Fruit fly (Drosophila melanogaster): ENCODE data around the gene Mst27D.

Gene Mst27D

dm6 chr2L:7073011-7073410 is 12.4 kb upstream of the Mst27D start (continued):
- TF ChIP-seq CG1233 (GFP tag; optimal IDR thresholded peaks at IDR 0.05) (no peak), wor (GFP tag; IDR thresholded peaks at IDR 0.05) (no peak), CG43689 (GFP tag; IDR thresholded peaks at IDR 0.05) (no peak), CG34422 (GFP tag; IDR thresholded peaks at IDR 0.05) (0 out of 3 replicates have a peak, but pooled peaks have one; percentile 8), bcd (GFP tag; optimal IDR thresholded peaks at IDR 0.05) (no peak), dati (GFP tag; IDR thresholded peaks at IDR 0.05) (no peak), BEAF-32 (GFP tag; optimal IDR thresholded peaks at IDR 0.05) (no peak), fu2 (GFP tag; optimal IDR thresholded peaks at IDR 0.05) (no peak), nerfin-1 (tag; optimal IDR thresholded peaks at IDR 0.05) (no peak), CG1603 (tag; optimal IDR thresholded peaks at IDR 0.05) (peak; percentile 39), CG18476 (GFP tag; optimal IDR thresholded peaks at IDR 0.05) (no peak), sima (GFP tag; optimal IDR thresholded peaks at IDR 0.05) (no peak), hbn (GFP tag; IDR thresholded peaks at IDR 0.05; ENCODE audit: partially characterized antibody) (no peak), twi (tag; optimal IDR thresholded peaks at IDR 0.05) (no peak), crc (GFP tag; optimal IDR thresholded peaks at IDR 0.05) (no peak), D19B (GFP tag; optimal IDR thresholded peaks at IDR 0.05) (no peak), jigr1 (GFP tag; IDR thresholded peaks at IDR 0.05) (no peak), CG2678 (tag; optimal IDR thresholded peaks at IDR 0.05) (peak; percentile 37), Dll (GFP tag; IDR thresholded peaks at IDR 0.05; ENCODE audit: partially characterized antibody) (no peak), cato (GFP tag; optimal IDR thresholded peaks at IDR 0.05; ENCODE audit: borderline replicate concordance) (no peak), pfk (GFP tag; optimal IDR thresholded peaks at IDR 0.05) (no peak), Usf (GFP tag; optimal IDR thresholded peaks at IDR 0.05) (no peak), maf-S (GFP tag; optimal IDR thresholded peaks at IDR 0.05) (no peak), CG12744 (GFP tag; optimal IDR thresholded peaks at IDR 0.05) (no peak), yki (optimal IDR thresholded peaks at IDR 0.05) (no peak), CG8388 (GFP tag; optimal IDR thresholded peaks at IDR 0.05) (peak; percentile 24), CG7556 (GFP tag; optimal IDR thresholded peaks at IDR 0.05) (no peak), CG7271 (tag; optimal IDR thresholded peaks at IDR 0.05) (no peak), CG7963 (GFP tag; IDR thresholded peaks at IDR 0.05; ENCODE audit: partially characterized antibody) (no peak), Atf6 (GFP tag; IDR thresholded peaks at IDR 0.05) (no peak), CG11723 (GFP tag; optimal IDR thresholded peaks at IDR 0.05) (no peak), CG10147 (GFP tag; optimal IDR thresholded peaks at IDR 0.05) (no peak), scrt (GFP tag; optimal IDR thresholded peaks at IDR 0.05) (no peak), BtbVII (GFP tag; optimal IDR thresholded peaks at IDR 0.05) (no peak), ap (GFP tag; IDR thresholded peaks at IDR 0.05) (no peak), CG8281 (tag; optimal IDR thresholded peaks at IDR 0.05) (no peak), Gug (GFP tag; IDR thresholded peaks at IDR 0.05) (no peak), slbo (GFP tag; IDR thresholded peaks at IDR 0.05) (peak; percentile 32; the same call in 1 of the 2 replicates), hth (optimal IDR thresholded peaks at IDR 0.05) (no peak), CG12391 (tag; optimal IDR thresholded peaks at IDR 0.05) (peak; percentile 40), Bdp1 (GFP tag; optimal IDR thresholded peaks at IDR 0.05) (no peak), disco-r (GFP tag; optimal IDR thresholded peaks at IDR 0.05) (no peak), stwl (tag; optimal IDR thresholded peaks at IDR 0.05) (no peak), gcm (GFP tag; optimal IDR thresholded peaks at IDR 0.05) (no peak), CG15601 (tag; optimal IDR thresholded peaks at IDR 0.05) (no peak), CG1602 (GFP tag; optimal IDR thresholded peaks at IDR 0.05) (peak; percentile 7), CG1832 (GFP tag; optimal IDR thresholded peaks at IDR 0.05) (no peak), ase (GFP tag; IDR thresholded peaks at IDR 0.05) (no peak), Tbp (GFP tag; optimal IDR thresholded peaks at IDR 0.05) (no peak), Mrtf (GFP tag; IDR thresholded peaks at IDR 0.05) (no peak), run (tag; optimal IDR thresholded peaks at IDR 0.05) (no peak)

Measured in whole organism, embryonic.